Worm (Caenorhabditis elegans) whole organism, late embryonic: ENCODE measurements around the gene C50F4.16.

Experiments
- C38D4.7 ChIP-seq: fragments of 200-800 bp; sonication (Bioruptor generic); optimal IDR thresholded peaks from 2 replicates; lab custom pipeline; 2018; ENCODE audit warnings: mild to moderate bottlenecking, missing genetic modification characterization, moderate library complexity, missing compliant biosample characterization
- Y22D7AL.16 ChIP-seq: sonication (generic microtip); optimal IDR thresholded peaks from 2 replicates; lab custom pipeline; 2016; ENCODE audit warnings: missing genetic modification characterization, missing compliant biosample characterization
- ahr-1 ChIP-seq: sonication (generic microtip); optimal IDR thresholded peaks from 2 replicates; lab custom pipeline; 2016; ENCODE audit warnings: missing genetic modification characterization, missing compliant biosample characterization
- hlh-6 ChIP-seq: sonication (generic microtip); optimal IDR thresholded peaks from 2 replicates; lab custom pipeline; 2016; ENCODE audit warnings: missing genotype, missing genetic modification characterization, missing compliant biosample characterization
- pha-2 ChIP-seq: sonication (generic microtip); optimal IDR thresholded peaks from 2 replicates; lab custom pipeline; 2017; ENCODE audit warnings: mild to moderate bottlenecking, missing genetic modification characterization, missing compliant biosample characterization
- unc-86 ChIP-seq: sonication (generic microtip); optimal IDR thresholded peaks from 2 replicates; lab custom pipeline; 2016; ENCODE audit warnings: missing genetic modification characterization, missing compliant biosample characterization

DNA sequence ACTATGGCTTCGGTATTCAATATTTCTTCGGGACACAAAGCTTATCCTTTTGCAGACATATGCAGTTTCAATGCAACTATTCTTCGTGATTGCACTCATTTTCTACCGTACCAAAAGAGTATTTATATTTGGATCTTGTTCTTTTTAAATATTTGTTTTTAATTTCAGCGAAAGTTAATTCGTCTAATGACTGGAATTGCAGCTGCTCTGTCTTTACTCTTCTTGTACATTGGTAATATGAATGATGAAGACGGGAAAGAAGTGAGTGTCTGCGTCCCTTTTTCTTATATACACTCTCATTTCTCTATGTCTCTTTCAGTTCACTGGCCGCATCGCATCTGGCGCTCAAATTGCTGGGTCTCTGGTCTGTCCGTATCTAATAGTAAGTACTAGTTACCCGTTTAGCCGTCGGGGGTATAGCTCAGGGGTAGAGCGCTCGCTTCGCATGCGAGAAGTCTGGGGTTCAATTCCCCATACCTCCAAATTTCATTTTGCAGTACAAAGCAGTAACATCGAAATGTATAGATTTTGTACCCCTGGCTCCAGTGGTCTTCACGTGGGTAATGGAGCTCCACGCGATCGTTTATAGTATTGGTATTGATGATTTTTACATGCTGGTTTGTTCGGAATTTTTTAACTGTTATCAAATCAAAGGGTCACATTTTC lies 38.1 kb downstream of the C50F4.16 start:
- TF ChIP-seq C38D4.7 (GFP tag; lab: Kevin White, UChicago) (peak; percentile 83), pha-2 (tag; lab: Kevin White, UChicago) (peak; percentile 92), hlh-6 (tag; lab: Kevin White, UChicago) (peak; percentile 94), ahr-1 (tag; lab: Kevin White, UChicago) (peak; percentile 49), unc-86 (tag; lab: Kevin White, UChicago) (peak; percentile 88), Y22D7AL.16 (tag; lab: Kevin White, UChicago) (peak; percentile 76)
